Worm (Caenorhabditis elegans) whole organism, L1 larva: ENCODE measurements around the gene F49C12.9.
"Not testable (repeated sequence)": the region's sequence is repeated elsewhere in the genome, so short reads cannot be mapped to it uniquely, and the experiment has no call there.

Source experiments
- C34B4.2 ChIP-seq: sonication (generic microtip); optimal IDR thresholded peaks from 2 replicates; lab custom pipeline; 2017; ENCODE audit warnings: mild to moderate bottlenecking, missing genetic modification characterization, missing compliant biosample characterization
- aha-1 ChIP-seq: fragments of 150-350 bp; optimal IDR thresholded peaks from 2 replicates; lab custom pipeline; 2014; ENCODE audit warnings: missing biosample characterization, missing genetic modification characterization
- aly-2 ChIP-seq: fragments of 150-350 bp; optimal IDR thresholded peaks from 2 replicates; lab custom pipeline; 2014; ENCODE audit warnings: missing biosample characterization, missing genetic modification characterization
- blmp-1 ChIP-seq: fragments of 150-350 bp; optimal IDR thresholded peaks from 2 replicates; lab custom pipeline; 2014; ENCODE audit warnings: missing biosample characterization, missing genetic modification characterization
- ceh-8 ChIP-seq: fragments of 200-800 bp; sonication (Bioruptor generic); optimal IDR thresholded peaks from 2 replicates; lab custom pipeline; 2018; ENCODE audit warnings: mild to moderate bottlenecking, missing genetic modification characterization, moderate library complexity, missing compliant biosample characterization
- ceh-82 ChIP-seq, 3 experiments: fragments of 150-350 bp in 1 of 3; sonication (generic microtip) in 2 of 3; optimal IDR thresholded peaks; 2 replicates each; lab custom pipeline; 2014 to 2017; ENCODE audit warnings: missing biosample characterization in 3 of 3, missing genetic modification characterization in 3 of 3
- ces-1 ChIP-seq: fragments of 150-350 bp; optimal IDR thresholded peaks from 2 replicates; lab custom pipeline; 2014; ENCODE audit warnings: missing biosample characterization, missing genetic modification reagents, missing genetic modification characterization
- efl-1 ChIP-seq, 4 experiments: fragments of 150-350 bp; optimal IDR thresholded peaks in 3 of 4; peaks in 1 of 4; 1 replicate in 1 of 4; 2 replicates in 3 of 4; lab custom pipeline; 2014; ENCODE audit warnings: missing biosample characterization in 2 of 4, missing genetic modification characterization in 2 of 4, missing genetic modification reagents in 2 of 4
- efl-3 ChIP-seq: fragments of 200-800 bp; sonication (Bioruptor generic); optimal IDR thresholded peaks from 2 replicates; lab custom pipeline; 2018; ENCODE audit warnings: mild to moderate bottlenecking, missing genetic modification characterization, missing compliant biosample characterization
- egl-27 ChIP-seq, 2 experiments: fragments of 150-350 bp in 1 of 2; sonication (generic microtip); optimal IDR thresholded peaks; 3 replicates each; lab custom pipeline; 2017 to 2018; ENCODE audit warnings: missing biosample characterization in 2 of 2, missing genetic modification characterization in 2 of 2, missing genetic modification reagents in 2 of 2
- elt-2 ChIP-seq: sonication (generic microtip); optimal IDR thresholded peaks from 2 replicates; lab custom pipeline; 2016; ENCODE audit warnings: missing genetic modification characterization, mild to moderate bottlenecking, inconsistent platforms, missing compliant biosample characterization, missing genetic modification reagents
- ets-5 ChIP-seq: fragments of 200-800 bp; sonication (Bioruptor generic); IDR thresholded peaks from 2 replicates; pipeline ENCODE4 v1.3.6; 2022; ENCODE audit warnings: missing genetic modification characterization, missing compliant biosample characterization
- fkh-10 ChIP-seq: sonication (generic microtip); optimal IDR thresholded peaks from 2 replicates; lab custom pipeline; 2017; ENCODE audit warnings: missing biosample characterization, missing genetic modification reagents, missing genetic modification characterization
- hpl-2 ChIP-seq: fragments of 150-350 bp; optimal IDR thresholded peaks from 2 replicates; lab custom pipeline; 2014; ENCODE audit warnings: missing biosample characterization, missing genetic modification reagents, missing genetic modification characterization
- isw-1 ChIP-seq: fragments of 200-800 bp; sonication (Bioruptor generic); IDR thresholded peaks from 2 replicates; pipeline ENCODE4 v1.3.6; 2022; ENCODE audit warnings: missing genetic modification characterization, missing compliant biosample characterization
- lin-13 ChIP-seq: fragments of 150-350 bp; optimal IDR thresholded peaks from 2 replicates; lab custom pipeline; 2014; ENCODE audit warnings: missing biosample characterization, missing genetic modification reagents, missing genetic modification characterization
- lin-35 ChIP-seq, 2 experiments: fragments of 150-350 bp; optimal IDR thresholded peaks; 2 replicates each; lab custom pipeline; 2014; ENCODE audit warnings: missing biosample characterization in 2 of 2, missing genetic modification characterization in 2 of 2, missing genetic modification reagents in 2 of 2
- lsy-2 ChIP-seq, 2 experiments: fragments of 150-350 bp; optimal IDR thresholded peaks; 2 replicates each; lab custom pipeline; 2014; ENCODE audit warnings: missing biosample characterization in 2 of 2, missing genetic modification characterization in 2 of 2
- mab-9 ChIP-seq: fragments of 200-800 bp; sonication (Bioruptor generic); IDR thresholded peaks from 2 replicates; pipeline ENCODE4 v1.3.6; 2022; ENCODE audit warnings: missing genetic modification reagents, missing genetic modification characterization, missing compliant biosample characterization
- mef-2 ChIP-seq: fragments of 150-350 bp; optimal IDR thresholded peaks from 2 replicates; lab custom pipeline; 2014; ENCODE audit warnings: missing biosample characterization, missing genetic modification characterization
- nhr-11 ChIP-seq: fragments of 150-350 bp; optimal IDR thresholded peaks from 2 replicates; lab custom pipeline; 2014; ENCODE audit warnings: missing biosample characterization, missing genetic modification characterization
- nhr-20 ChIP-seq: sonication (generic microtip); optimal IDR thresholded peaks from 2 replicates; lab custom pipeline; 2016; ENCODE audit warnings: mild to moderate bottlenecking, missing genetic modification characterization, missing compliant biosample characterization
- nhr-47 ChIP-seq: sonication (generic microtip); optimal IDR thresholded peaks from 2 replicates; lab custom pipeline; 2016; ENCODE audit warnings: mild to moderate bottlenecking, missing genetic modification characterization, moderate library complexity, missing compliant biosample characterization
- nhr-71 ChIP-seq: sonication (generic microtip); optimal IDR thresholded peaks from 2 replicates; lab custom pipeline; 2016; ENCODE audit warnings: mild to moderate bottlenecking, missing genetic modification characterization, moderate library complexity, missing compliant biosample characterization
- nhr-77 ChIP-seq: fragments of 150-350 bp; optimal IDR thresholded peaks from 2 replicates; lab custom pipeline; 2014; ENCODE audit warnings: missing biosample characterization, missing genetic modification characterization
- pqm-1 ChIP-seq: sonication (generic microtip); optimal IDR thresholded peaks from 3 replicates; lab custom pipeline; 2017; ENCODE audit warnings: missing biosample characterization, missing genetic modification characterization
- rnt-1 ChIP-seq: sonication (generic microtip); optimal IDR thresholded peaks from 2 replicates; lab custom pipeline; 2016; ENCODE audit warnings: mild to moderate bottlenecking, missing genetic modification characterization, moderate library complexity, missing compliant biosample characterization
- tlp-1 ChIP-seq: fragments of 150-350 bp; optimal IDR thresholded peaks from 2 replicates; lab custom pipeline; 2014; ENCODE audit warnings: missing biosample characterization, missing genetic modification characterization
- unc-98 ChIP-seq: fragments of 200-800 bp; sonication (Bioruptor generic); IDR thresholded peaks from 2 replicates; pipeline ENCODE4 v1.3.6; 2022; ENCODE audit warnings: missing genetic modification characterization, missing compliant biosample characterization
- vab-15 ChIP-seq: sonication (generic microtip); optimal IDR thresholded peaks from 2 replicates; lab custom pipeline; 2017; ENCODE audit warnings: missing genotype, mild to moderate bottlenecking, missing genetic modification characterization, missing compliant biosample characterization
- zip-4 ChIP-seq: fragments of 200-800 bp; sonication (Bioruptor generic); optimal IDR thresholded peaks from 2 replicates; lab custom pipeline; 2018; ENCODE audit warnings: mild to moderate bottlenecking, missing genetic modification characterization, moderate library complexity, missing compliant biosample characterization

F49C12.9 gene

DNA sequence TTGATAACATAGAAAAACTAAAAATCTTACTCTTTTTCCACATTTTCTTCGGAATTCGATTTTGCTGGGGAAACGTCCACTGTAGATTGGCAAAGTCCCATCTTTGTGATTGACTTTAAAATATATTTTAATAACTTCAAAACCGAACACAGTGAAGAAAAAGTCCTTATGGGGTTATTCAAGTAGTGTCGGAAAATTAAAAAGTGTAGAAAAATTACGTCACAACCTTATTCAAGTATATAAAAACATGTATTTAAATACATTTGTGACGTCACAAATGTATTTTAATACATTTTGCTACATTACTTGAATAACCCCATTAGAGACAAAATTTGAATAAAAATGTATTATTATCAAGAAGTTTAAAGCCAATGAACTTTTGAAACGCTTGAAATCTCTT, 3.2 kb downstream of the F49C12.9 start, which contains the start of gene F49C12.7:
Gene F49C12.7 (minus strand): TSS at position 101 of the 400 bp plus-strand sequence.
- TF ChIP-seq hpl-2 (GFP tag; lab: Kevin White, UChicago); elt-2 (tag; lab: Kevin White, UChicago); rnt-1 (tag; lab: Kevin White, UChicago): not testable (repeated sequence)

ce11 chrIV:9310935-9311566, 5.0 kb downstream of the F49C12.9 start:
- no peak for TF ChIP-seq ces-1 (GFP tag; lab: Kevin White, UChicago)
- TF ChIP-seq nhr-20 (tag; lab: Kevin White, UChicago): peak; percentile 7
- peak; percentile 90 for TF ChIP-seq elt-2 (tag; lab: Kevin White, UChicago)
- TF ChIP-seq efl-1 (optimal IDR thresholded peaks at IDR 0.05; lab: Kevin White, UChicago): no peak
- peak in 1 of 2 experiments; percentile 75 for TF ChIP-seq efl-1 (GFP tag; optimal IDR thresholded peaks at IDR 0.05 in 1 of 2; lab: Kevin White, UChicago)

ce11 chrIV:9308975-9309374, 7.0 kb downstream of the F49C12.9 start, which contains the start of gene F49C12.6:
Gene F49C12.6 (minus strand): TSS chrIV:9309075.
- TF ChIP-seq vab-15 (tag; lab: Kevin White, UChicago) (no peak), isw-1 (GFP tag; lab: Robert Waterston, UW) (no peak), ets-5 (GFP tag; lab: Robert Waterston, UW) (no peak), lin-35 (GFP tag; optimal IDR thresholded peaks at IDR 0.05; lab: Kevin White, UChicago) (no peak), pqm-1 (tag; lab: Kevin White, UChicago) (no peak), fkh-10 (GFP tag; lab: Kevin White, UChicago) (no peak), aly-2 (tag; lab: Kevin White, UChicago) (no peak), ces-1 (GFP tag; lab: Kevin White, UChicago) (no peak), nhr-77 (no peak), mab-9 (GFP tag; lab: Robert Waterston, UW) (no peak), tlp-1 (tag; lab: Kevin White, UChicago) (no peak), nhr-47 (no peak), ceh-8 (GFP tag; lab: Kevin White, UChicago) (no peak), lsy-2 (tag; optimal IDR thresholded peaks at IDR 0.05; lab: Kevin White, UChicago) (no peak), aha-1 (tag; lab: Kevin White, UChicago) (no peak), C34B4.2 (tag; lab: Kevin White, UChicago) (no peak), mef-2 (no peak), nhr-71 (tag; lab: Kevin White, UChicago) (no peak)

DNA sequence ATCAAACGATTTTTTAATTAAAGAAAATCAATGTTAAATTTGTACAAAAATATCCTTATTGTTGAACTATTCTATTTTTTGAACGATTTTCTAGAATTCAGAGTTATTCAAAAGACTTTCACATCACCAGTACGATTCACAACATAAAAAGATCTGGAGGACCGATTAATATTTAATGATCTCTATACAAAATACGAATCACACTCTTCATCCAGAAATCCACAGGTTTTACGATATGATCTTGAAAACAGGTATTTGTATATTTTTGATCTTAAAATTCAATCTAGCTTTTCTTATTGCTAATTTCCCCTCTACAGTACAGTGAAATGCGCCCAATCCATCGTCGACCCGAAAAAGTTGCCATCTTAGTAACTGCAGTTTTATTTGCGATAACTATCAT, 11.4 kb downstream of the F49C12.9 start, which contains the start of gene F49C12.5:
Gene F49C12.5 (plus strand): TSS at position 301 of the 400 bp plus-strand sequence.
- no peak for TF ChIP-seq lin-13 (GFP tag; lab: Kevin White, UChicago)
- no peak for TF ChIP-seq unc-98 (GFP tag; lab: Robert Waterston, UW)
- no peak for TF ChIP-seq blmp-1 (tag; lab: Kevin White, UChicago)
- no peak for TF ChIP-seq vab-15 (tag; lab: Kevin White, UChicago)
- no peak for TF ChIP-seq zip-4 (GFP tag; lab: Kevin White, UChicago)
- TF ChIP-seq rnt-1 (tag; lab: Kevin White, UChicago): no peak
- TF ChIP-seq ceh-82 (tag; optimal IDR thresholded peaks at IDR 0.05; lab: Kevin White, UChicago): no peak
- no peak for TF ChIP-seq hpl-2 (GFP tag; lab: Kevin White, UChicago)
- TF ChIP-seq nhr-11 (tag; lab: Kevin White, UChicago): no peak

ce11 chrIV:9303994-9304393, 12.0 kb downstream of the F49C12.9 start, which contains the start of gene F49C12.4:
Gene F49C12.4 (minus strand): TSS chrIV:9304094.
- no peak for TF ChIP-seq nhr-20 (tag; lab: Kevin White, UChicago)
- no peak for TF ChIP-seq ces-1 (GFP tag; lab: Kevin White, UChicago)
- TF ChIP-seq efl-3 (GFP tag; lab: Kevin White, UChicago): no peak
- TF ChIP-seq egl-27 (tag; optimal IDR thresholded peaks at IDR 0.05; lab: Kevin White, UChicago): no peak
- no peak for TF ChIP-seq ets-5 (GFP tag; lab: Robert Waterston, UW)
